Worm (Caenorhabditis elegans) whole organism, L2 larva: ENCODE results near the gene nhr-282.
"Not testable (repeated sequence)": the region's sequence is repeated elsewhere in the genome, so short reads cannot be mapped to it uniquely, and the experiment has no call there.

ENCODE experiments used
- R02D3.7 ChIP-seq: fragments of 150-350 bp; optimal IDR thresholded peaks from 2 replicates; lab custom pipeline; 2014; ENCODE audit warnings: missing biosample characterization, missing genetic modification characterization
- blmp-1 ChIP-seq: sonication (generic microtip); optimal IDR thresholded peaks from 2 replicates; lab custom pipeline; 2017; ENCODE audit warnings: missing genetic modification characterization, mild to moderate bottlenecking, missing compliant biosample characterization, antibody characterized with exemption, moderate library complexity; ENCODE audit not compliant: insufficient read depth
- ceh-16 ChIP-seq: fragments of 150-350 bp; optimal IDR thresholded peaks from 2 replicates; lab custom pipeline; 2014; ENCODE audit warnings: missing biosample characterization, missing genetic modification characterization
- lin-11 ChIP-seq: fragments of 150-350 bp; sonication (generic microtip); optimal IDR thresholded peaks from 2 replicates; lab custom pipeline; 2014; ENCODE audit warnings: missing biosample characterization, missing genetic modification characterization, inconsistent platforms, mixed read lengths
- lsy-2 ChIP-seq, 2 experiments: fragments of 150-350 bp in 1 of 2; sonication (generic microtip) in 1 of 2; optimal IDR thresholded peaks; 2 replicates each; lab custom pipeline; 2014 to 2017; ENCODE audit warnings: missing biosample characterization in 2 of 2, missing genetic modification characterization in 2 of 2
- nhr-21 ChIP-seq: fragments of 150-350 bp; optimal IDR thresholded peaks from 2 replicates; lab custom pipeline; 2014; ENCODE audit warnings: missing biosample characterization, missing genetic modification characterization
- unc-39 ChIP-seq: fragments of 150-350 bp; optimal IDR thresholded peaks from 2 replicates; lab custom pipeline; 2014; ENCODE audit warnings: missing biosample characterization, missing genetic modification characterization
- unc-62 ChIP-seq: fragments of 150-350 bp; optimal IDR thresholded peaks from 2 replicates; lab custom pipeline; 2014; ENCODE audit warnings: missing biosample characterization, missing genetic modification reagents, missing genetic modification characterization
- zag-1 ChIP-seq: fragments of 150-350 bp; optimal IDR thresholded peaks from 2 replicates; lab custom pipeline; 2014; ENCODE audit warnings: missing biosample characterization, missing genetic modification characterization

ce11 chrV:15803748-15804147 is 8.3 kb upstream of the nhr-282 start, which contains the start of gene T26E4.18:
- not testable (repeated sequence) for TF ChIP-seq ceh-16 (tag; lab: Kevin White, UChicago); nhr-21 (tag; lab: Kevin White, UChicago); unc-39; unc-62 (GFP tag; lab: Kevin White, UChicago); blmp-1 (tag; lab: Kevin White, UChicago); zag-1 (tag; lab: Kevin White, UChicago); lsy-2 (tag; optimal IDR thresholded peaks at IDR 0.05; lab: Kevin White, UChicago); lin-11 (tag; lab: Kevin White, UChicago); R02D3.7 (tag; lab: Kevin White, UChicago)
